Fruit fly (Drosophila melanogaster) whole organism, prepupa: ENCODE measurements around the gene Vps39.

ENCODE experiments used
- CG15336 ChIP-seq: fragments of 200-800 bp; sonication (Bioruptor generic); IDR thresholded peaks from 2 replicates; pipeline ENCODE4 v1.3.6; 2022; ENCODE audit warnings: missing biosample characterization, missing genetic modification characterization
- CG1621 ChIP-seq: fragments of 200-800 bp; sonication (Bioruptor generic); optimal IDR thresholded peaks from 3 replicates; lab custom pipeline; 2018; ENCODE audit warnings: missing biosample characterization, mild to moderate bottlenecking, missing genetic modification characterization
- CG8319 ChIP-seq: fragments of 200-800 bp; sonication (Bioruptor generic); optimal IDR thresholded peaks from 3 replicates; lab custom pipeline; 2016; ENCODE audit warnings: missing biosample characterization, missing genetic modification characterization
- Lpt ChIP-seq: fragments of 200-800 bp; sonication (Bioruptor generic); optimal IDR thresholded peaks from 3 replicates; lab custom pipeline; 2016; ENCODE audit warnings: missing biosample characterization, missing genetic modification characterization
- Smox ChIP-seq: fragments of 200-800 bp; sonication (Bioruptor generic); optimal IDR thresholded peaks from 3 replicates; lab custom pipeline; 2016; ENCODE audit warnings: missing biosample characterization, missing genetic modification characterization
- salr ChIP-seq, 2 experiments: fragments of 200-800 bp; sonication (Bioruptor generic); optimal IDR thresholded peaks; 3 replicates each; lab custom pipeline; 2016 to 2018; ENCODE audit warnings: missing biosample characterization in 2 of 2, missing genetic modification characterization in 2 of 2, mild to moderate bottlenecking in 1 of 2

dm6 chr3R:18292371-18292770 is 18.1 kb upstream of the Vps39 start:
- TF ChIP-seq CG8319 (GFP tag; lab: Kevin White, UChicago) (no peak), Smox (GFP tag; lab: Kevin White, UChicago) (no peak), salr (GFP tag; optimal IDR thresholded peaks at IDR 0.05; lab: Kevin White, UChicago) (no peak), Lpt (GFP tag; lab: Kevin White, UChicago) (no peak), CG15336 (no peak), CG1621 (tag; lab: Kevin White, UChicago) (no peak)
